Worm (Caenorhabditis elegans): ENCODE measurements around the gene cwp-3.

The cwp-3 gene

ce11 chrV:4871992-4872391 is 29.4 kb downstream of the cwp-3 start, which contains the start of gene srd-33:
srd-33 (plus strand) TSS chrV:4872292.
- TF ChIP-seq ceh-39 (tag; optimal IDR thresholded peaks at IDR 0.05) (no peak), lsy-2 (tag; optimal IDR thresholded peaks at IDR 0.05) (no peak), ham-2 (GFP tag; optimal IDR thresholded peaks at IDR 0.05) (no peak), flh-1 (GFP tag; optimal IDR thresholded peaks at IDR 0.05) (no peak), bed-3 (GFP tag; optimal IDR thresholded peaks at IDR 0.05) (no peak), elt-3 (tag; optimal IDR thresholded peaks at IDR 0.05) (no peak), blmp-1 (tag; optimal IDR thresholded peaks at IDR 0.05) (no peak), lin-13 (tag; optimal IDR thresholded peaks at IDR 0.05) (no peak), sptf-1 (tag; optimal IDR thresholded peaks at IDR 0.05) (no peak), snpc-4 (tag; optimal IDR thresholded peaks at IDR 0.05) (no peak), mep-1 (tag; optimal IDR thresholded peaks at IDR 0.05) (no peak)

- TF ChIP-seq lin-32 (GFP tag; optimal IDR thresholded peaks at IDR 0.05), result no peak
- no peak for TF ChIP-seq M03D4.4 (tag; optimal IDR thresholded peaks at IDR 0.05)
- no peak for TF ChIP-seq flh-1 (GFP tag; optimal IDR thresholded peaks at IDR 0.05)
- no peak for TF ChIP-seq cnd-1 (tag; optimal IDR thresholded peaks at IDR 0.05)
- TF ChIP-seq ceh-43 (GFP tag; optimal IDR thresholded peaks at IDR 0.05), result no peak
- no peak for TF ChIP-seq nhr-76 (tag; optimal IDR thresholded peaks at IDR 0.05)
- no peak for TF ChIP-seq drap-1 (GFP tag; optimal IDR thresholded peaks at IDR 0.05)
- no peak for TF ChIP-seq sem-2 (GFP tag; optimal IDR thresholded peaks at IDR 0.05)
- TF ChIP-seq mep-1 (tag; optimal IDR thresholded peaks at IDR 0.05), result no peak
- TF ChIP-seq unc-39 (tag; optimal IDR thresholded peaks at IDR 0.05), result no peak
Observed at ce11 chrV:4877587-4877986, 35.0 kb downstream of the cwp-3 start, which contains the start of gene T19H12.6. T19H12.6 (minus strand) TSS chrV:4877687.

- no peak for TF ChIP-seq sem-2 (GFP tag; optimal IDR thresholded peaks at IDR 0.05)
- TF ChIP-seq nhr-76 (tag; optimal IDR thresholded peaks at IDR 0.05), result no peak
- TF ChIP-seq mab-5 (tag; optimal IDR thresholded peaks at IDR 0.05), result no peak
- no peak for TF ChIP-seq nhr-237 (tag; optimal IDR thresholded peaks at IDR 0.05)
- TF ChIP-seq bed-3 (GFP tag; optimal IDR thresholded peaks at IDR 0.05), result no peak
- no peak for TF ChIP-seq drap-1 (GFP tag; optimal IDR thresholded peaks at IDR 0.05)
- no peak for TF ChIP-seq nhr-2 (tag; optimal IDR thresholded peaks at IDR 0.05)
- no peak for TF ChIP-seq zip-8 (tag; optimal IDR thresholded peaks at IDR 0.05)
Observed at ce11 chrV:4879251-4879650, 36.6 kb downstream of the cwp-3 start, which contains the start of gene T19H12.15. T19H12.15 (minus strand) TSS chrV:4879351.

DNA sequence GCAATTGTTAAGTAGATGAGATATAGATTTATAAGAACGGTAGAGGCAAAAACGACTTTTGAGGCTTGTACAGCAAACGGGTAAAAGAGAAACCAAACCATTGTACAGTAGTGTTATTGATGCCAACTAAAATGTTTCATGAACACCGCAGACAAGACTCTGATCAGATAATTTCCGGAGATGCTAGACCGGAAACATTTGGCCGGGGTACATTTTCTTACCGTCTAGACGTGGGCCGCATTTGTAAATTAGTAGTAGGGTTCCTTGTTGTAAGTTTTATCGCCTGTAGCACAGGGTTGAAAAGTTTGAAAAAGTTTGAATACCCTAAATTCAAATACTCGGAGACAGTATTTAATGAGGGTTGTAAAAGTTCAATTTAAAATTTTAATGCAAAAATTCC is 38.7 kb downstream of the cwp-3 start, which contains the start of gene str-32:
TSS of gene str-32 (minus strand) at position 101 of the 400 bp plus-strand sequence.
- TF ChIP-seq elt-1 (tag; optimal IDR thresholded peaks at IDR 0.05; ENCODE audit: borderline replicate concordance, insufficient read depth) (no peak), unc-120 (tag; optimal IDR thresholded peaks at IDR 0.05; ENCODE audit: poor library complexity, severe bottlenecking) (no peak), lsy-2 (tag; optimal IDR thresholded peaks at IDR 0.05) (no peak), elt-3 (tag; optimal IDR thresholded peaks at IDR 0.05) (no peak), sem-2 (GFP tag; optimal IDR thresholded peaks at IDR 0.05) (no peak), tbx-8 (GFP tag; optimal IDR thresholded peaks at IDR 0.05) (no peak), nhr-76 (tag; optimal IDR thresholded peaks at IDR 0.05) (no peak)

DNA sequence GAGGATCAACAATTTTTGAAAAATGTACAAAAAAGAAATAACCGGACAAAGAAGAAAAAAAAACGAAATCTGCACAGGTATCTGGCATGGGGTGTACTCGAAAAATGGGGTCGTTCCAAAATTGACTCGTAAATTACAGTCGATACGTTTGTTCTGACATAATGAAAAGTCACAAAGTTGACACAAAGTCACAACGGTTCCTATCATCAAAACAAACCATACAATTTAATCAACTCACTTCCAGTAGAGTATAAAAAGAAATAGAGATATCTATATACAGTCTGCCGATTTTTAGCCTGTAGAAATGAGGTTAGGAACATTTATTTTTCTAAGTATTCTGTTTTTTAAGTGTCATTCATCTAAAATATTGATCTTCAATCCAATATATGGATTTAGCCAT is 41.9 kb downstream of the cwp-3 start, which contains the start of gene T19H12.12:
TSS of gene T19H12.12 (plus strand) at position 301 of the 400 bp plus-strand sequence.
- TF ChIP-seq tbx-8 (GFP tag; optimal IDR thresholded peaks at IDR 0.05) (no peak), sptf-1 (tag; optimal IDR thresholded peaks at IDR 0.05) (no peak), zip-8 (tag; optimal IDR thresholded peaks at IDR 0.05) (no peak), pha-4 (tag; optimal IDR thresholded peaks at IDR 0.05) (no peak), ham-2 (GFP tag; optimal IDR thresholded peaks at IDR 0.05) (no peak), elt-1 (tag; optimal IDR thresholded peaks at IDR 0.05; ENCODE audit: borderline replicate concordance, insufficient read depth) (no peak), sem-2 (GFP tag; optimal IDR thresholded peaks at IDR 0.05) (no peak), mep-1 (tag; optimal IDR thresholded peaks at IDR 0.05) (no peak), nhr-28 (tag; optimal IDR thresholded peaks at IDR 0.05) (no peak), lsy-2 (tag; optimal IDR thresholded peaks at IDR 0.05) (no peak)

DNA sequence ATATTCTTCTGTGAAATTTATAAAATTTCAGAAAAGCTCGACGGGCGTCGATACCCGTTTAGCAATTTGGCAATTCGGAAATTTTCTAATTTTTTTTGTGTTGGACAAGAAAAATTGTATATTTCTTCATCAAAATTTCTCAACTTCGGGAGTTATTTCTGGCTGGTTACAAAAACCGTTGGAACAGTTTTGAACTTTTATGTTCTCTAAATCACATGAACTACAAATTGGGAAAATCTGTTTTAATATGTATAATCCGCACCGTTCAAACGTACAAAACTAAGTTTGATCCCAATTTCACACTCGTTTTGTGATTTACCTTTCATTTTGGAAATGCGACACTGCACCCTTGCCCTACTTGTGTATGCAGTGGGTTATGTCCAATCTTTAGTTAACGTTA is 42.7 kb downstream of the cwp-3 start, which contains the start of gene T19H12.3:
TSS of gene T19H12.3 (plus strand) at position 301 of the 400 bp plus-strand sequence.
- TF ChIP-seq sptf-1 (tag; optimal IDR thresholded peaks at IDR 0.05) (no peak), unc-39 (tag; optimal IDR thresholded peaks at IDR 0.05) (no peak), mab-5 (tag; optimal IDR thresholded peaks at IDR 0.05) (no peak), nhr-237 (tag; optimal IDR thresholded peaks at IDR 0.05) (no peak), flh-1 (GFP tag; optimal IDR thresholded peaks at IDR 0.05) (no peak), unc-120 (tag; optimal IDR thresholded peaks at IDR 0.05; ENCODE audit: poor library complexity, severe bottlenecking) (no peak), sem-2 (GFP tag; optimal IDR thresholded peaks at IDR 0.05) (no peak), nhr-12 (tag; optimal IDR thresholded peaks at IDR 0.05) (no peak), elt-3 (tag; optimal IDR thresholded peaks at IDR 0.05) (no peak)
